Fruit fly (Drosophila melanogaster) whole organism, embryonic: ENCODE measurements around the gene Coq5.

Experiments used
- BtbVII ChIP-seq: fragments of 200-800 bp; sonication (Bioruptor generic); optimal IDR thresholded peaks from 3 replicates; lab custom pipeline; 2017; ENCODE audit warnings: missing biosample characterization, mild to moderate bottlenecking, missing genetic modification characterization
- CG10431 ChIP-seq: fragments of 200-800 bp; sonication (Bioruptor generic); optimal IDR thresholded peaks from 3 replicates; lab custom pipeline; 2018; ENCODE audit warnings: missing biosample characterization, mild to moderate bottlenecking, missing genetic modification characterization
- CG10543 ChIP-seq: fragments of 200-800 bp; sonication (Bioruptor generic); optimal IDR thresholded peaks from 3 replicates; lab custom pipeline; 2017; ENCODE audit warnings: missing biosample characterization, mild to moderate bottlenecking, missing genetic modification characterization, moderate library complexity
- CG11398 ChIP-seq: fragments of 200-800 bp; sonication (Bioruptor generic); optimal IDR thresholded peaks from 2 replicates; lab custom pipeline; 2016; ENCODE audit warnings: missing biosample characterization, missing genetic modification characterization
- CG11504 ChIP-seq: fragments of 200-800 bp; sonication (Bioruptor generic); optimal IDR thresholded peaks from 3 replicates; lab custom pipeline; 2019; ENCODE audit warnings: missing biosample characterization, mild to moderate bottlenecking, missing genetic modification characterization, moderate library complexity
- CG12236 ChIP-seq: fragments of 200-800 bp; sonication (Bioruptor generic); optimal IDR thresholded peaks from 2 replicates; lab custom pipeline; 2016; ENCODE audit warnings: missing biosample characterization, missing genetic modification characterization
- CG13287 ChIP-seq: fragments of 200-800 bp; sonication (Bioruptor generic); IDR thresholded peaks from 2 replicates; pipeline ENCODE4 v1.3.6; 2022; ENCODE audit warnings: missing biosample characterization, missing genetic modification characterization; ENCODE audit not compliant: partially characterized antibody
- CG15073 ChIP-seq: fragments of 200-800 bp; sonication (Bioruptor generic); optimal IDR thresholded peaks from 2 replicates; lab custom pipeline; 2016; ENCODE audit warnings: missing biosample characterization, missing genetic modification characterization
- CG17385 ChIP-seq: fragments of 200-800 bp; sonication (Bioruptor generic); optimal IDR thresholded peaks from 3 replicates; lab custom pipeline; 2018; ENCODE audit warnings: missing biosample characterization, mild to moderate bottlenecking, missing genetic modification characterization
- CG17802 ChIP-seq: fragments of 200-800 bp; sonication (Bioruptor generic); optimal IDR thresholded peaks from 2 replicates; lab custom pipeline; 2018; ENCODE audit warnings: missing biosample characterization, mild to moderate bottlenecking, missing genetic modification characterization, moderate library complexity
- CG18476 ChIP-seq: fragments of 200-800 bp; sonication (Bioruptor generic); optimal IDR thresholded peaks from 2 replicates; lab custom pipeline; 2016; ENCODE audit warnings: missing biosample characterization, mild to moderate bottlenecking, missing genetic modification characterization
- CG2116 ChIP-seq: fragments of 200-800 bp; sonication (Bioruptor generic); optimal IDR thresholded peaks from 3 replicates; lab custom pipeline; 2018; ENCODE audit warnings: missing biosample characterization, mild to moderate bottlenecking, missing genetic modification characterization
- CG32532 ChIP-seq: fragments of 200-800 bp; sonication (Bioruptor generic); IDR thresholded peaks from 2 replicates; pipeline ENCODE4 v1.3.6; 2022; ENCODE audit warnings: missing biosample characterization, missing genetic modification characterization
- CG4282 ChIP-seq: fragments of 200-800 bp; sonication (Bioruptor generic); optimal IDR thresholded peaks from 2 replicates; lab custom pipeline; 2016; ENCODE audit warnings: missing biosample characterization, missing genetic modification characterization
- CG4360 ChIP-seq: fragments of 200-800 bp; sonication (Bioruptor generic); IDR thresholded peaks from 2 replicates; pipeline ENCODE4 v1.3.6; 2022; ENCODE audit warnings: missing biosample characterization, missing genetic modification characterization
- CG7357 ChIP-seq: fragments of 200-800 bp; sonication (Bioruptor generic); IDR thresholded peaks from 3 replicates; pipeline ENCODE4 v1.3.6; 2022; ENCODE audit warnings: missing biosample characterization, missing genetic modification characterization
- CG7372 ChIP-seq: fragments of 200-800 bp; sonication (Bioruptor generic); IDR thresholded peaks from 2 replicates; pipeline ENCODE4 v1.3.6; 2022; ENCODE audit warnings: missing biosample characterization, missing genetic modification characterization
- CG7745 ChIP-seq: fragments of 200-800 bp; sonication (Bioruptor generic); optimal IDR thresholded peaks from 2 replicates; lab custom pipeline; 2018; ENCODE audit warnings: missing biosample characterization, mild to moderate bottlenecking, missing genetic modification characterization, moderate library complexity
- CG7786 ChIP-seq: fragments of 200-800 bp; sonication (Bioruptor generic); optimal IDR thresholded peaks from 2 replicates; lab custom pipeline; 2016; ENCODE audit warnings: missing biosample characterization, missing genetic modification characterization
- CTCF ChIP-seq: fragments of 200-800 bp; sonication (Bioruptor generic); optimal IDR thresholded peaks from 2 replicates; lab custom pipeline; 2017; ENCODE audit warnings: missing biosample characterization, mild to moderate bottlenecking, missing genetic modification characterization, moderate library complexity
- Chrac-16 ChIP-seq: fragments of 200-800 bp; sonication (Bioruptor generic); optimal IDR thresholded peaks from 3 replicates; lab custom pipeline; 2016; ENCODE audit warnings: missing biosample characterization, missing genetic modification characterization
- E2f1 ChIP-seq: fragments of 200-800 bp; sonication (Bioruptor generic); IDR thresholded peaks from 2 replicates; pipeline ENCODE4 v1.3.6; 2022; ENCODE audit warnings: missing biosample characterization, missing genetic modification characterization
- H2.0 ChIP-seq: fragments of 200-800 bp; sonication (Bioruptor generic); IDR thresholded peaks from 2 replicates; pipeline ENCODE4 v1.3.6; 2022; ENCODE audit warnings: missing biosample characterization, missing genetic modification characterization
- Hmr ChIP-seq: fragments of 200-800 bp; sonication (Bioruptor generic); optimal IDR thresholded peaks from 3 replicates; lab custom pipeline; 2017; ENCODE audit warnings: mild to moderate bottlenecking, missing biosample characterization, missing genetic modification reagents, missing genetic modification characterization
- MBD-R2 ChIP-seq: fragments of 200-800 bp; sonication (Bioruptor generic); IDR thresholded peaks from 2 replicates; pipeline ENCODE4 v1.3.6; 2022; ENCODE audit warnings: missing biosample characterization, missing genetic modification characterization
- Oli ChIP-seq: fragments of 200-800 bp; sonication (Bioruptor generic); optimal IDR thresholded peaks from 2 replicates; lab custom pipeline; 2018; ENCODE audit warnings: missing biosample characterization, mild to moderate bottlenecking, missing genetic modification characterization, moderate library complexity
- Rfx ChIP-seq: fragments of 200-800 bp; sonication (Bioruptor generic); IDR thresholded peaks from 2 replicates; pipeline ENCODE4 v1.3.6; 2022; ENCODE audit warnings: missing biosample characterization, missing genetic modification characterization
- amos ChIP-seq: fragments of 200-800 bp; sonication (Bioruptor generic); IDR thresholded peaks from 2 replicates; pipeline ENCODE4 v1.3.6; 2022; ENCODE audit warnings: missing biosample characterization, missing genetic modification characterization; ENCODE audit not compliant: partially characterized antibody
- bab2 ChIP-seq: fragments of 200-800 bp; sonication (Bioruptor generic); optimal IDR thresholded peaks from 2 replicates; lab custom pipeline; 2016; ENCODE audit warnings: missing biosample characterization, missing genetic modification characterization
- ci ChIP-seq: fragments of 200-800 bp; sonication (Bioruptor generic); IDR thresholded peaks from 3 replicates; pipeline ENCODE4 v1.3.6; 2022; ENCODE audit warnings: missing biosample characterization, missing genetic modification characterization
- cwo ChIP-seq: fragments of 200-800 bp; sonication (Bioruptor generic); optimal IDR thresholded peaks from 3 replicates; lab custom pipeline; 2017; ENCODE audit warnings: missing biosample characterization, missing genetic modification characterization, mild to moderate bottlenecking, moderate library complexity, missing genetic modification reagents
- disco-r ChIP-seq: fragments of 200-800 bp; sonication (Bioruptor generic); optimal IDR thresholded peaks from 2 replicates; lab custom pipeline; 2016; ENCODE audit warnings: missing biosample characterization, missing genetic modification characterization
- dpn ChIP-seq, 2 experiments: fragments of 200-800 bp; sonication (Bioruptor generic); optimal IDR thresholded peaks; 3 replicates each; lab custom pipeline; 2016; ENCODE audit warnings: missing biosample characterization in 2 of 2, missing genetic modification characterization in 2 of 2
- dysf ChIP-seq: fragments of 200-800 bp; sonication (Bioruptor generic); IDR thresholded peaks from 3 replicates; pipeline ENCODE4 v1.3.6; 2022; ENCODE audit warnings: missing biosample characterization, missing genetic modification characterization
- ems ChIP-seq: fragments of 200-800 bp; sonication (Bioruptor generic); optimal IDR thresholded peaks from 3 replicates; lab custom pipeline; 2016; ENCODE audit warnings: missing biosample characterization, missing genetic modification characterization
- ftz-f1 ChIP-seq: fragments of 200-800 bp; sonication (Bioruptor generic); optimal IDR thresholded peaks from 2 replicates; lab custom pipeline; 2016; ENCODE audit warnings: missing biosample characterization, missing genetic modification characterization
- gsb ChIP-seq: fragments of 200-800 bp; sonication (Bioruptor generic); IDR thresholded peaks from 2 replicates; pipeline ENCODE4 v1.3.6; 2022; ENCODE audit warnings: missing biosample characterization, missing genetic modification characterization
- hkb ChIP-seq, 2 experiments: fragments of 200-800 bp in 1 of 2; fragments of >200 bp in 1 of 2; sonication (Bioruptor generic) in 1 of 2; IDR thresholded peaks in 1 of 2; optimal IDR thresholded peaks in 1 of 2; 2 replicates each; pipeline versions ENCODE4 v1.3.6 to Lab custom; 2017 to 2022; ENCODE audit warnings: missing biosample characterization in 1 of 2, missing genetic modification characterization in 1 of 2
- insv ChIP-seq, 2 experiments: fragments of 200-800 bp; sonication (Bioruptor generic); optimal IDR thresholded peaks; 3 replicates each; lab custom pipeline; 2016 to 2018; ENCODE audit warnings: missing biosample characterization in 2 of 2, missing genetic modification characterization in 2 of 2
- ken ChIP-seq: fragments of 200-800 bp; sonication (Bioruptor generic); IDR thresholded peaks from 3 replicates; pipeline ENCODE4 v1.3.6; 2022; ENCODE audit warnings: missing biosample characterization, missing genetic modification characterization
- knrl ChIP-seq: fragments of 200-800 bp; sonication (Bioruptor generic); IDR thresholded peaks from 3 replicates; pipeline ENCODE4 v1.3.6; 2022; ENCODE audit warnings: missing biosample characterization, missing genetic modification characterization; ENCODE audit not compliant: partially characterized antibody
- lola ChIP-seq, 3 experiments: fragments of >200 bp in 2 of 3; fragments of 200-800 bp in 1 of 3; sonication (Bioruptor generic) in 1 of 3; optimal IDR thresholded peaks; 2 replicates each; lab custom pipeline; 2017 to 2019; ENCODE audit warnings: missing biosample characterization in 3 of 3, missing genetic modification characterization in 3 of 3, mild to moderate bottlenecking in 1 of 3, moderate library complexity in 1 of 3
- mirr ChIP-seq: fragments of 200-800 bp; sonication (Bioruptor generic); optimal IDR thresholded peaks from 3 replicates; lab custom pipeline; 2018; ENCODE audit warnings: missing biosample characterization, mild to moderate bottlenecking, missing genetic modification characterization
- nmo ChIP-seq: fragments of 200-800 bp; sonication (Bioruptor generic); optimal IDR thresholded peaks from 2 replicates; lab custom pipeline; 2018; ENCODE audit warnings: missing biosample characterization, mild to moderate bottlenecking, missing genetic modification characterization, moderate library complexity
- odd ChIP-seq: fragments of 200-800 bp; sonication (Bioruptor generic); optimal IDR thresholded peaks from 2 replicates; lab custom pipeline; 2017; ENCODE audit warnings: missing biosample characterization, mild to moderate bottlenecking, missing genetic modification characterization
- pzg ChIP-seq: fragments of 200-800 bp; sonication (Bioruptor generic); optimal IDR thresholded peaks from 3 replicates; lab custom pipeline; 2018; ENCODE audit warnings: missing biosample characterization, mild to moderate bottlenecking, missing genetic modification characterization, moderate library complexity
- slou ChIP-seq: fragments of 200-800 bp; sonication (Bioruptor generic); optimal IDR thresholded peaks from 3 replicates; lab custom pipeline; 2016; ENCODE audit warnings: missing biosample characterization, missing genetic modification characterization
- slp2 ChIP-seq: fragments of 200-800 bp; sonication (Bioruptor generic); optimal IDR thresholded peaks from 2 replicates; lab custom pipeline; 2016; ENCODE audit warnings: missing biosample characterization, missing genetic modification characterization
- sob ChIP-seq: fragments of 200-800 bp; sonication (Bioruptor generic); IDR thresholded peaks from 2 replicates; pipeline ENCODE4 v1.3.6; 2022; ENCODE audit warnings: missing biosample characterization, missing genetic modification characterization
- stwl ChIP-seq: fragments of 200-800 bp; sonication (Bioruptor generic); optimal IDR thresholded peaks from 3 replicates; lab custom pipeline; 2018; ENCODE audit warnings: missing biosample characterization, mild to moderate bottlenecking, missing genetic modification characterization, moderate library complexity
- tin ChIP-seq: fragments of 200-800 bp; sonication (Bioruptor generic); optimal IDR thresholded peaks from 3 replicates; lab custom pipeline; 2016; ENCODE audit warnings: missing biosample characterization, missing genetic modification characterization
- zen ChIP-seq: fragments of 200-800 bp; sonication (Bioruptor generic); optimal IDR thresholded peaks from 3 replicates; lab custom pipeline; 2018; ENCODE audit warnings: missing biosample characterization, mild to moderate bottlenecking, missing genetic modification characterization, moderate library complexity

Gene Coq5

dm6 chrX:13208075-13208474 is 13.7 kb upstream of the Coq5 start (continued):
- TF ChIP-seq bab2 (GFP tag; lab: Kevin White, UChicago): no peak
- TF ChIP-seq lola (GFP tag; optimal IDR thresholded peaks at IDR 0.05; lab: Kevin White, UChicago): peak in 1 of 3 experiments; percentile 25
- no peak for TF ChIP-seq knrl (GFP tag; lab: Robert Waterston, UW)
- no peak for TF ChIP-seq CG7357 (GFP tag; lab: Robert Waterston, UW)
- no peak for TF ChIP-seq Chrac-16 (GFP tag; lab: Kevin White, UChicago)
- no peak for TF ChIP-seq CG17802 (tag; lab: Kevin White, UChicago)
- peak; percentile 22 for TF ChIP-seq odd (GFP tag; lab: Kevin White, UChicago)
- no peak for TF ChIP-seq ems (GFP tag; lab: Kevin White, UChicago)
- TF ChIP-seq ci (GFP tag; lab: Robert Waterston, UW): no peak
- no peak for TF ChIP-seq CG18476
- TF ChIP-seq CG7745 (tag; lab: Kevin White, UChicago): no peak
- no peak for TF ChIP-seq sob (GFP tag; lab: Robert Waterston, UW)
- no peak for TF ChIP-seq gsb
- TF ChIP-seq ftz-f1 (GFP tag; lab: Kevin White, UChicago): no peak
- TF ChIP-seq stwl (tag; lab: Kevin White, UChicago): no peak
- no peak for TF ChIP-seq CG7786 (GFP tag; lab: Kevin White, UChicago)
- no peak for TF ChIP-seq CG12236 (GFP tag; lab: Kevin White, UChicago)
- peak; percentile 38 for TF ChIP-seq cwo
- no peak for TF ChIP-seq mirr (GFP tag; lab: Kevin White, UChicago)
- no peak for TF ChIP-seq CG10543 (GFP tag; lab: Kevin White, UChicago)
- no peak for TF ChIP-seq Rfx (GFP tag; lab: Robert Waterston, UW)
- peak; percentile 46 for TF ChIP-seq nmo
- TF ChIP-seq CG17385 (GFP tag; lab: Kevin White, UChicago): peak; percentile 22
- TF ChIP-seq CG13287: no peak
- no peak for TF ChIP-seq hkb (optimal IDR thresholded peaks at IDR 0.05; lab: Kevin White, UChicago)
- no peak for TF ChIP-seq hkb (GFP tag; IDR thresholded peaks at IDR 0.05; lab: Robert Waterston, UW)
- TF ChIP-seq ken (GFP tag; lab: Robert Waterston, UW): no peak
- no peak for TF ChIP-seq disco-r (GFP tag; lab: Kevin White, UChicago)
- no peak for TF ChIP-seq CG32532 (GFP tag; lab: Robert Waterston, UW)
- TF ChIP-seq slp2 (GFP tag; lab: Kevin White, UChicago): no peak
- no peak for TF ChIP-seq CG15073 (GFP tag; lab: Kevin White, UChicago)
- no peak for TF ChIP-seq zen (tag; lab: Kevin White, UChicago)
- no peak for TF ChIP-seq CG4282
- no peak for TF ChIP-seq CTCF (GFP tag; lab: Kevin White, UChicago)
- no peak for TF ChIP-seq H2.0
- TF ChIP-seq insv (GFP tag; optimal IDR thresholded peaks at IDR 0.05; lab: Kevin White, UChicago): no peak
- TF ChIP-seq BtbVII: peak; percentile 36
- TF ChIP-seq pzg (GFP tag; lab: Kevin White, UChicago): no peak
- no peak for TF ChIP-seq CG10431 (GFP tag; lab: Kevin White, UChicago)
- TF ChIP-seq slou: no peak
- TF ChIP-seq Hmr: peak; percentile 59
- peak; percentile 66 for TF ChIP-seq CG11504 (tag; lab: Kevin White, UChicago)
- no peak for TF ChIP-seq tin (GFP tag; lab: Kevin White, UChicago)
- TF ChIP-seq CG11398: no peak
- no peak for TF ChIP-seq E2f1 (GFP tag; lab: Robert Waterston, UW)
- no peak for TF ChIP-seq CG4360 (GFP tag; lab: Robert Waterston, UW)
- TF ChIP-seq CG2116: no peak
- no peak for TF ChIP-seq dpn (GFP tag; optimal IDR thresholded peaks at IDR 0.05; lab: Kevin White, UChicago)
- peak; percentile 38; the same call in 2 of the 3 replicates for TF ChIP-seq dysf (GFP tag; lab: Robert Waterston, UW)
- no peak for TF ChIP-seq CG7372 (GFP tag; lab: Robert Waterston, UW)
- TF ChIP-seq amos (GFP tag; lab: Robert Waterston, UW): no peak
- peak; percentile 26 for TF ChIP-seq Oli
- TF ChIP-seq MBD-R2 (GFP tag; lab: Robert Waterston, UW): no peak
